Fruit fly (Drosophila melanogaster) Kc167 (cell line): ENCODE data around the gene eIF4H2.

Experiments
- Myc ChIP-seq: fragments of >200 bp; optimal IDR thresholded peaks from 2 replicates; lab custom pipeline; 2017; ENCODE audit warnings: missing external identifiers
- Sin3A ChIP-seq: fragments of >200 bp; optimal IDR thresholded peaks from 2 replicates; lab custom pipeline; 2018; ENCODE audit warnings: missing external identifiers
- h ChIP-seq: fragments of >200 bp; optimal IDR thresholded peaks from 3 replicates; lab custom pipeline; 2018; ENCODE audit warnings: missing external identifiers
- insv ChIP-seq: fragments of >200 bp; optimal IDR thresholded peaks from 3 replicates; lab custom pipeline; 2018; ENCODE audit warnings: missing external identifiers
- psq ChIP-seq: fragments of >200 bp; optimal IDR thresholded peaks from 2 replicates; lab custom pipeline; 2017; ENCODE audit warnings: missing external identifiers
- ttk ChIP-seq: sonication (Bioruptor generic); optimal IDR thresholded peaks from 2 replicates; lab custom pipeline; 2017; ENCODE audit warnings: missing external identifiers

Gene eIF4H2

dm6 chr3R:30775933-30776332 is 50.0 kb downstream of the eIF4H2 start:
- no peak for TF ChIP-seq ttk
- no peak for TF ChIP-seq h (lab: Kevin White, UChicago)
- TF ChIP-seq Sin3A (lab: Kevin White, UChicago) = no peak
- no peak for TF ChIP-seq psq (lab: Kevin White, UChicago)
- TF ChIP-seq insv (lab: Kevin White, UChicago) = no peak
- TF ChIP-seq Myc (lab: Kevin White, UChicago) = no peak
